Worm (Caenorhabditis elegans) whole organism, L1 larva: Measurements from ENCODE around the gene F10E9.1.

Experiments used
- F16B12.6 ChIP-seq: fragments of 150-350 bp; optimal IDR thresholded peaks from 2 replicates; lab custom pipeline; 2014; ENCODE audit warnings: missing biosample characterization, missing genetic modification characterization
- aha-1 ChIP-seq: fragments of 150-350 bp; optimal IDR thresholded peaks from 2 replicates; lab custom pipeline; 2014; ENCODE audit warnings: missing biosample characterization, missing genetic modification characterization
- blmp-1 ChIP-seq: fragments of 150-350 bp; optimal IDR thresholded peaks from 2 replicates; lab custom pipeline; 2014; ENCODE audit warnings: missing biosample characterization, missing genetic modification characterization
- ceh-8 ChIP-seq: fragments of 200-800 bp; sonication (Bioruptor generic); optimal IDR thresholded peaks from 2 replicates; lab custom pipeline; 2018; ENCODE audit warnings: mild to moderate bottlenecking, missing genetic modification characterization, moderate library complexity, missing compliant biosample characterization
- ceh-82 ChIP-seq, 3 experiments: fragments of 150-350 bp in 1 of 3; sonication (generic microtip) in 2 of 3; optimal IDR thresholded peaks; 2 replicates each; lab custom pipeline; 2014 to 2017; ENCODE audit warnings: missing biosample characterization in 3 of 3, missing genetic modification characterization in 3 of 3
- ceh-88 ChIP-seq: fragments of 200-800 bp; sonication (Bioruptor generic); IDR thresholded peaks from 2 replicates; pipeline ENCODE4 v1.3.6; 2022; ENCODE audit warnings: missing genetic modification characterization, missing compliant biosample characterization
- ces-1 ChIP-seq: fragments of 150-350 bp; optimal IDR thresholded peaks from 2 replicates; lab custom pipeline; 2014; ENCODE audit warnings: missing biosample characterization, missing genetic modification reagents, missing genetic modification characterization
- dpl-1 ChIP-seq, 3 experiments: fragments of 150-350 bp in 2 of 3; sonication (generic microtip) in 1 of 3; optimal IDR thresholded peaks; 2 replicates each; lab custom pipeline; 2014 to 2017; ENCODE audit warnings: missing biosample characterization in 3 of 3, missing genetic modification characterization in 3 of 3, missing genetic modification reagents in 3 of 3
- efl-1 ChIP-seq, 4 experiments: fragments of 150-350 bp; optimal IDR thresholded peaks in 3 of 4; peaks in 1 of 4; 1 replicate in 1 of 4; 2 replicates in 3 of 4; lab custom pipeline; 2014; ENCODE audit warnings: missing biosample characterization in 2 of 4, missing genetic modification characterization in 2 of 4, missing genetic modification reagents in 2 of 4
- fkh-10 ChIP-seq: sonication (generic microtip); optimal IDR thresholded peaks from 2 replicates; lab custom pipeline; 2017; ENCODE audit warnings: missing biosample characterization, missing genetic modification reagents, missing genetic modification characterization
- fkh-4 ChIP-seq: sonication (generic microtip); optimal IDR thresholded peaks from 2 replicates; lab custom pipeline; 2016; ENCODE audit warnings: missing compliant biosample characterization, missing genetic modification characterization, borderline replicate concordance
- fkh-8 ChIP-seq: sonication (generic microtip); optimal IDR thresholded peaks from 2 replicates; lab custom pipeline; 2016; ENCODE audit warnings: mild to moderate bottlenecking, missing genetic modification characterization, missing compliant biosample characterization
- fos-1 ChIP-seq: fragments of 150-350 bp; optimal IDR thresholded peaks from 2 replicates; lab custom pipeline; 2014; ENCODE audit warnings: missing biosample characterization, missing genetic modification characterization
- hpl-2 ChIP-seq: fragments of 150-350 bp; optimal IDR thresholded peaks from 2 replicates; lab custom pipeline; 2014; ENCODE audit warnings: missing biosample characterization, missing genetic modification reagents, missing genetic modification characterization
- irx-1 ChIP-seq: sonication (generic microtip); optimal IDR thresholded peaks from 2 replicates; lab custom pipeline; 2016; ENCODE audit warnings: missing genetic modification characterization, missing compliant biosample characterization
- jun-1 ChIP-seq: fragments of 150-350 bp; optimal IDR thresholded peaks from 2 replicates; lab custom pipeline; 2014; ENCODE audit warnings: missing biosample characterization, missing genetic modification reagents, missing genetic modification characterization
- lin-13 ChIP-seq: fragments of 150-350 bp; optimal IDR thresholded peaks from 2 replicates; lab custom pipeline; 2014; ENCODE audit warnings: missing biosample characterization, missing genetic modification reagents, missing genetic modification characterization
- lin-14 ChIP-seq: fragments of 200-800 bp; sonication (Bioruptor generic); optimal IDR thresholded peaks from 2 replicates; lab custom pipeline; 2018; ENCODE audit warnings: mild to moderate bottlenecking, missing genetic modification characterization, moderate library complexity, missing compliant biosample characterization
- lin-15B ChIP-seq: fragments of 150-350 bp; sonication (generic microtip); optimal IDR thresholded peaks from 3 replicates; lab custom pipeline; 2014; ENCODE audit warnings: missing biosample characterization, missing genetic modification characterization
- lin-39 ChIP-seq: fragments of 150-350 bp; optimal IDR thresholded peaks from 2 replicates; lab custom pipeline; 2014; ENCODE audit warnings: missing biosample characterization, missing genetic modification reagents, missing genetic modification characterization
- lir-3 ChIP-seq: sonication (generic microtip); optimal IDR thresholded peaks from 2 replicates; lab custom pipeline; 2016; ENCODE audit warnings: mild to moderate bottlenecking, missing genetic modification characterization, moderate library complexity, missing compliant biosample characterization; ENCODE audit not compliant: poor library complexity
- mab-9 ChIP-seq: fragments of 200-800 bp; sonication (Bioruptor generic); IDR thresholded peaks from 2 replicates; pipeline ENCODE4 v1.3.6; 2022; ENCODE audit warnings: missing genetic modification reagents, missing genetic modification characterization, missing compliant biosample characterization
- mdl-1 ChIP-seq, 2 experiments: fragments of 150-350 bp; optimal IDR thresholded peaks; 2 replicates each; lab custom pipeline; 2014 to 2017; ENCODE audit warnings: missing biosample characterization in 2 of 2, missing genetic modification characterization in 2 of 2, inconsistent platforms in 1 of 2
- mef-2 ChIP-seq: fragments of 150-350 bp; optimal IDR thresholded peaks from 2 replicates; lab custom pipeline; 2014; ENCODE audit warnings: missing biosample characterization, missing genetic modification characterization
- nhr-12 ChIP-seq: sonication (generic microtip); optimal IDR thresholded peaks from 2 replicates; lab custom pipeline; 2017; ENCODE audit warnings: missing biosample characterization, missing genetic modification characterization
- nhr-20 ChIP-seq: sonication (generic microtip); optimal IDR thresholded peaks from 2 replicates; lab custom pipeline; 2016; ENCODE audit warnings: mild to moderate bottlenecking, missing genetic modification characterization, missing compliant biosample characterization
- nhr-47 ChIP-seq: sonication (generic microtip); optimal IDR thresholded peaks from 2 replicates; lab custom pipeline; 2016; ENCODE audit warnings: mild to moderate bottlenecking, missing genetic modification characterization, moderate library complexity, missing compliant biosample characterization
- nhr-71 ChIP-seq: sonication (generic microtip); optimal IDR thresholded peaks from 2 replicates; lab custom pipeline; 2016; ENCODE audit warnings: mild to moderate bottlenecking, missing genetic modification characterization, moderate library complexity, missing compliant biosample characterization
- nhr-77 ChIP-seq: fragments of 150-350 bp; optimal IDR thresholded peaks from 2 replicates; lab custom pipeline; 2014; ENCODE audit warnings: missing biosample characterization, missing genetic modification characterization
- nhr-84 ChIP-seq: sonication (generic microtip); optimal IDR thresholded peaks from 2 replicates; lab custom pipeline; 2017; ENCODE audit warnings: missing biosample characterization, missing genetic modification characterization
- nhr-90 ChIP-seq: sonication (generic microtip); optimal IDR thresholded peaks from 2 replicates; lab custom pipeline; 2016; ENCODE audit warnings: mild to moderate bottlenecking, missing genetic modification characterization, missing compliant biosample characterization; ENCODE audit not compliant: poor library complexity
- pag-3 ChIP-seq: sonication (generic microtip); optimal IDR thresholded peaks from 2 replicates; lab custom pipeline; 2017; ENCODE audit warnings: missing genetic modification characterization, mild to moderate bottlenecking, missing compliant biosample characterization, antibody characterized with exemption, borderline replicate concordance; ENCODE audit not compliant: insufficient read depth
- pqm-1 ChIP-seq: sonication (generic microtip); optimal IDR thresholded peaks from 3 replicates; lab custom pipeline; 2017; ENCODE audit warnings: missing biosample characterization, missing genetic modification characterization
- rnt-1 ChIP-seq: sonication (generic microtip); optimal IDR thresholded peaks from 2 replicates; lab custom pipeline; 2016; ENCODE audit warnings: mild to moderate bottlenecking, missing genetic modification characterization, moderate library complexity, missing compliant biosample characterization
- skn-1 ChIP-seq: fragments of 150-350 bp; optimal IDR thresholded peaks from 2 replicates; lab custom pipeline; 2014; ENCODE audit warnings: missing biosample characterization, missing genetic modification characterization
- snu-23 ChIP-seq: sonication (generic microtip); optimal IDR thresholded peaks from 2 replicates; lab custom pipeline; 2016; ENCODE audit warnings: missing genetic modification characterization, missing compliant biosample characterization
- sox-4 ChIP-seq: sonication (generic microtip); optimal IDR thresholded peaks from 2 replicates; lab custom pipeline; 2016; ENCODE audit warnings: missing genetic modification characterization, missing compliant biosample characterization
- sup-37 ChIP-seq: fragments of 200-800 bp; sonication (Bioruptor generic); optimal IDR thresholded peaks from 2 replicates; lab custom pipeline; 2018; ENCODE audit warnings: mild to moderate bottlenecking, missing genetic modification characterization, missing compliant biosample characterization
- swsn-7 ChIP-seq: sonication (generic microtip); optimal IDR thresholded peaks from 2 replicates; lab custom pipeline; 2016; ENCODE audit warnings: missing genetic modification characterization, missing compliant biosample characterization
- tlp-1 ChIP-seq: fragments of 150-350 bp; optimal IDR thresholded peaks from 2 replicates; lab custom pipeline; 2014; ENCODE audit warnings: missing biosample characterization, missing genetic modification characterization
- unc-130 ChIP-seq: fragments of 150-350 bp; optimal IDR thresholded peaks from 2 replicates; lab custom pipeline; 2017; ENCODE audit warnings: missing biosample characterization, missing genetic modification characterization, inconsistent platforms
- unc-62 ChIP-seq: fragments of 150-350 bp; optimal IDR thresholded peaks from 2 replicates; lab custom pipeline; 2014; ENCODE audit warnings: missing biosample characterization, missing genetic modification reagents, missing genetic modification characterization
- vab-15 ChIP-seq: sonication (generic microtip); optimal IDR thresholded peaks from 2 replicates; lab custom pipeline; 2017; ENCODE audit warnings: missing genotype, mild to moderate bottlenecking, missing genetic modification characterization, missing compliant biosample characterization
- zip-4 ChIP-seq: fragments of 200-800 bp; sonication (Bioruptor generic); optimal IDR thresholded peaks from 2 replicates; lab custom pipeline; 2018; ENCODE audit warnings: mild to moderate bottlenecking, missing genetic modification characterization, moderate library complexity, missing compliant biosample characterization
- ztf-11 ChIP-seq, 2 experiments: sonication (generic microtip); optimal IDR thresholded peaks; 2 replicates each; lab custom pipeline; 2016 to 2017; ENCODE audit warnings: missing genetic modification characterization in 2 of 2, missing biosample characterization in 1 of 2, missing compliant biosample characterization in 1 of 2

F10E9.1 gene

ce11 chrIII:8312393-8312792 lies 10.6 kb upstream of the F10E9.1 start, which contains the start of gene F10E9.2:
TSS of gene F10E9.2 (plus strand) at chrIII:8312693.
- TF ChIP-seq F16B12.6 (no peak), fkh-8 (tag; lab: Kevin White, UChicago) (no peak), nhr-71 (tag; lab: Kevin White, UChicago) (no peak), sup-37 (GFP tag; lab: Kevin White, UChicago) (no peak), nhr-12 (tag; lab: Kevin White, UChicago) (no peak), ceh-82 (tag; optimal IDR thresholded peaks at IDR 0.05; lab: Kevin White, UChicago) (no peak), fos-1 (tag; lab: Kevin White, UChicago) (no peak), nhr-47 (tag; lab: Kevin White, UChicago) (no peak), mef-2 (tag; lab: Kevin White, UChicago) (no peak), hpl-2 (GFP tag; lab: Kevin White, UChicago) (no peak), swsn-7 (tag; lab: Kevin White, UChicago) (no peak)
- TF ChIP-seq, all 84 proteins: peak for 0

ce11 chrIII:8318488-8318887 lies 4.5 kb upstream of the F10E9.1 start, which contains the start of gene sas-4:
TSS of gene sas-4 (minus strand) at chrIII:8318588.
- TF ChIP-seq lin-15B (no peak), jun-1 (tag; lab: Kevin White, UChicago) (no peak), snu-23 (GFP tag; lab: Kevin White, UChicago) (no peak), nhr-77 (tag; lab: Kevin White, UChicago) (no peak), pag-3 (tag; lab: Kevin White, UChicago) (no peak), dpl-1 (GFP tag; optimal IDR thresholded peaks at IDR 0.05; lab: Kevin White, UChicago) (no peak), lin-13 (GFP tag; lab: Kevin White, UChicago) (no peak), lin-14 (GFP tag; lab: Kevin White, UChicago) (no peak), mdl-1 (tag; optimal IDR thresholded peaks at IDR 0.05; lab: Kevin White, UChicago) (no peak), nhr-84 (tag; lab: Kevin White, UChicago) (no peak), nhr-20 (tag; lab: Kevin White, UChicago) (no peak), skn-1 (tag; lab: Kevin White, UChicago) (no peak), aha-1 (tag; lab: Kevin White, UChicago) (no peak), mab-9 (GFP tag; lab: Robert Waterston, UW) (no peak), fkh-10 (no peak)

- TF ChIP-seq ceh-82 (tag; optimal IDR thresholded peaks at IDR 0.05; lab: Kevin White, UChicago) (peak; percentile 71 to 77 (median 74)), fkh-10 (peak; percentile 26), pag-3 (tag; lab: Kevin White, UChicago) (no peak), irx-1 (tag; lab: Kevin White, UChicago) (peak; percentile 91), aha-1 (tag; lab: Kevin White, UChicago) (no peak), ces-1 (GFP tag; lab: Kevin White, UChicago) (no peak), nhr-84 (tag; lab: Kevin White, UChicago) (no peak), unc-62 (GFP tag; lab: Kevin White, UChicago) (no peak), fkh-4 (tag; lab: Kevin White, UChicago) (peak; percentile 96), ceh-8 (GFP tag; lab: Kevin White, UChicago) (peak; percentile 45), ceh-88 (peak; percentile 53; the same call in 1 of the 2 replicates), lir-3 (tag; lab: Kevin White, UChicago) (peak; percentile 96), jun-1 (tag; lab: Kevin White, UChicago) (peak; percentile 76), efl-1 (optimal IDR thresholded peaks at IDR 0.05; lab: Kevin White, UChicago) (peak; percentile 97 to 99), efl-1 (GFP tag; optimal IDR thresholded peaks at IDR 0.05 in 1 of 2; lab: Kevin White, UChicago) (peak; percentile 96 to 99), snu-23 (GFP tag; lab: Kevin White, UChicago) (peak; percentile 91), ztf-11 (tag; optimal IDR thresholded peaks at IDR 0.05; lab: Kevin White, UChicago) (peak in 1 of 2 experiments; percentile 91), rnt-1 (tag; lab: Kevin White, UChicago) (peak; percentile 98), nhr-20 (tag; lab: Kevin White, UChicago) (peak; percentile 86), blmp-1 (tag; lab: Kevin White, UChicago) (peak; percentile 69), sox-4 (tag; lab: Kevin White, UChicago) (peak; percentile 91), mdl-1 (tag; optimal IDR thresholded peaks at IDR 0.05; lab: Kevin White, UChicago) (peak in 1 of 2 experiments; percentile 62), tlp-1 (tag; lab: Kevin White, UChicago) (no peak), nhr-47 (tag; lab: Kevin White, UChicago) (peak; percentile 94), lin-39 (tag; lab: Kevin White, UChicago) (peak; percentile 49), pqm-1 (tag; lab: Kevin White, UChicago) (no peak), vab-15 (tag; lab: Kevin White, UChicago) (peak; percentile 85), lin-13 (GFP tag; lab: Kevin White, UChicago) (peak; percentile 75), zip-4 (GFP tag; lab: Kevin White, UChicago) (peak; percentile 48), unc-130 (tag; lab: Kevin White, UChicago) (peak; percentile 74), fos-1 (tag; lab: Kevin White, UChicago) (peak; percentile 30), skn-1 (tag; lab: Kevin White, UChicago) (peak; percentile 76), nhr-90 (tag; lab: Kevin White, UChicago) (peak; percentile 93)
Measured at ce11 chrIII:8319100-8319499, 3.9 kb upstream of the F10E9.1 start, which contains the start of gene F10E9.11. TSS of gene F10E9.11 (minus strand) at chrIII:8319260.
